Worm (Caenorhabditis elegans) whole organism, L1 larva: ENCODE measurements around the gene cyc-2.2.

Experiments
- lir-3 ChIP-seq: sonication (generic microtip); optimal IDR thresholded peaks from 2 replicates; lab custom pipeline; 2016; ENCODE audit warnings: mild to moderate bottlenecking, missing genetic modification characterization, moderate library complexity, missing compliant biosample characterization; ENCODE audit not compliant: poor library complexity
- skn-1 ChIP-seq: fragments of 150-350 bp; optimal IDR thresholded peaks from 2 replicates; lab custom pipeline; 2014; ENCODE audit warnings: missing biosample characterization, missing genetic modification characterization
- unc-62 ChIP-seq: fragments of 150-350 bp; optimal IDR thresholded peaks from 2 replicates; lab custom pipeline; 2014; ENCODE audit warnings: missing biosample characterization, missing genetic modification reagents, missing genetic modification characterization

DNA sequence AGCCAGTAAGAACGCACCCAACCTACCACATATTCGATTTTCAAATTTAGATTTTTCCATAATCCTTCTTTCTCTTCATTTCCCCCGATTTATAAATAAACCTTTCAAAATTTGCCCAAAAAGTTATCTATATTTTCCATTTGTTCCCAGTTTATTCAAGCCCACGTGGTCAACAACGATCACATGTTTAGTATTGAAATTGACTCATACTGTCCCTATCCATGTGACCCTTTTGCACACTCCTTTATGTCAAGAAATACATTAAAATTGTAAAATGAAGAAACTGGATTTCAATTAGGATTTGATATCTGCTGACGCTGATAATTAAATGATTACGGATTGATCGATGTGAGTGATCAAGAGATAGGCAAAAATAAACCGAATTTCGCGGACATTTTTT is 23.2 kb upstream of the cyc-2.2 start:
- TF ChIP-seq unc-62 (GFP tag; lab: Kevin White, UChicago): no peak
- peak; percentile 70 for TF ChIP-seq lir-3 (tag; lab: Kevin White, UChicago)
- TF ChIP-seq skn-1 (tag; lab: Kevin White, UChicago): peak; percentile 58
